Worm (Caenorhabditis elegans) whole organism, dauer: ENCODE results near the gene C33F10.11.

ENCODE experiments used
- unc-62 ChIP-seq: sonication (generic microtip); optimal IDR thresholded peaks from 2 replicates; lab custom pipeline; 2017; ENCODE audit warnings: missing biosample characterization, missing genetic modification reagents, missing genetic modification characterization

The C33F10.11 gene

ce11 chrII:4815356-4815755 is 19.3 kb downstream of the C33F10.11 start:
- TF ChIP-seq unc-62 (GFP tag; lab: Kevin White, UChicago), result no peak

- TF ChIP-seq unc-62 (GFP tag; lab: Kevin White, UChicago), result no peak
Measured at ce11 chrII:4811986-4812385, 22.7 kb downstream of the C33F10.11 start, which contains the start of gene rig-6. TSS of gene rig-6 (minus strand) at chrII:4812086.

ce11 chrII:4806726-4807125 is 27.9 kb downstream of the C33F10.11 start:
- TF ChIP-seq unc-62 (GFP tag; lab: Kevin White, UChicago), result no peak

ce11 chrII:4806261-4806660 is 28.4 kb downstream of the C33F10.11 start:
- no peak for TF ChIP-seq unc-62 (GFP tag; lab: Kevin White, UChicago)

- no peak for TF ChIP-seq unc-62 (GFP tag; lab: Kevin White, UChicago)
Measured at ce11 chrII:4805799-4806198, 28.9 kb downstream of the C33F10.11 start.

ce11 chrII:4802917-4803316 is 31.7 kb downstream of the C33F10.11 start:
- no peak for TF ChIP-seq unc-62 (GFP tag; lab: Kevin White, UChicago)

ce11 chrII:4800524-4800923 is 34.1 kb downstream of the C33F10.11 start:
- TF ChIP-seq unc-62 (GFP tag; lab: Kevin White, UChicago), result no peak

- no peak for TF ChIP-seq unc-62 (GFP tag; lab: Kevin White, UChicago)
Measured at ce11 chrII:4797071-4797470, 37.6 kb downstream of the C33F10.11 start, which contains the start of gene C33F10.14. TSS of gene C33F10.14 (plus strand) at chrII:4797371.

ce11 chrII:4795461-4795860 is 39.2 kb downstream of the C33F10.11 start, which contains the start of gene C33F10.4:
TSS of gene C33F10.4 (plus strand) at chrII:4795761.
- TF ChIP-seq unc-62 (GFP tag; lab: Kevin White, UChicago), result no peak

ce11 chrII:4793320-4793719 is 41.3 kb downstream of the C33F10.11 start:
- TF ChIP-seq unc-62 (GFP tag; lab: Kevin White, UChicago), result no peak

ce11 chrII:4791272-4791671 is 43.4 kb downstream of the C33F10.11 start, which contains the start of gene F26G1.1:
TSS of gene F26G1.1 (plus strand) at chrII:4791618.
- TF ChIP-seq unc-62 (GFP tag; lab: Kevin White, UChicago), result no peak

- TF ChIP-seq unc-62 (GFP tag; lab: Kevin White, UChicago), result no peak
Measured at ce11 chrII:4790687-4791086, 44.0 kb downstream of the C33F10.11 start.

ce11 chrII:4789835-4790343 is 44.8 kb downstream of the C33F10.11 start, which contains the start of gene F26G1.15:
TSS of gene F26G1.15 (plus strand) at chrII:4790293.
- TF ChIP-seq unc-62 (GFP tag; lab: Kevin White, UChicago), result no peak

ce11 chrII:4786181-4786580 is 48.5 kb downstream of the C33F10.11 start, which contains the start of gene msp-3:
TSS of gene msp-3 (minus strand) at chrII:4786281.
- TF ChIP-seq unc-62 (GFP tag; lab: Kevin White, UChicago), result no peak

- no peak for TF ChIP-seq unc-62 (GFP tag; lab: Kevin White, UChicago)
Measured at ce11 chrII:4784436-4784835, 50.2 kb downstream of the C33F10.11 start, which contains the start of gene nep-12. TSS of gene nep-12 (minus strand) at chrII:4784536.
